Worm (Caenorhabditis elegans) whole organism, late embryonic: ENCODE data around the gene spsb-1.

Experiments used
- C38D4.7 ChIP-seq: fragments of 200-800 bp; sonication (Bioruptor generic); optimal IDR thresholded peaks from 2 replicates; lab custom pipeline; 2018; ENCODE audit warnings: mild to moderate bottlenecking, missing genetic modification characterization, moderate library complexity, missing compliant biosample characterization
- F13H6.1 ChIP-seq: sonication (generic microtip); optimal IDR thresholded peaks from 2 replicates; lab custom pipeline; 2016; ENCODE audit warnings: missing genetic modification characterization, missing compliant biosample characterization
- Y22D7AL.16 ChIP-seq: sonication (generic microtip); optimal IDR thresholded peaks from 2 replicates; lab custom pipeline; 2016; ENCODE audit warnings: missing genetic modification characterization, missing compliant biosample characterization
- ahr-1 ChIP-seq: sonication (generic microtip); optimal IDR thresholded peaks from 2 replicates; lab custom pipeline; 2016; ENCODE audit warnings: missing genetic modification characterization, missing compliant biosample characterization
- ama-1 ChIP-seq: fragments of 150-350 bp; optimal IDR thresholded peaks from 2 replicates; lab custom pipeline; 2014
- ceh-14 ChIP-seq: sonication (generic microtip); optimal IDR thresholded peaks from 2 replicates; lab custom pipeline; 2016; ENCODE audit warnings: missing genotype, missing genetic modification characterization, missing compliant biosample characterization
- ceh-18 ChIP-seq: sonication (generic microtip); optimal IDR thresholded peaks from 2 replicates; lab custom pipeline; 2016; ENCODE audit warnings: missing genetic modification characterization, missing compliant biosample characterization
- ceh-19 ChIP-seq: fragments of 200-800 bp; sonication (Bioruptor generic); optimal IDR thresholded peaks from 2 replicates; lab custom pipeline; 2018; ENCODE audit warnings: mild to moderate bottlenecking, missing genetic modification characterization, missing compliant biosample characterization
- ceh-2 ChIP-seq: sonication (generic microtip); optimal IDR thresholded peaks from 2 replicates; lab custom pipeline; 2016; ENCODE audit warnings: missing genotype, missing genetic modification characterization, missing compliant biosample characterization
- ceh-30 ChIP-seq: fragments of 150-350 bp; optimal IDR thresholded peaks from 2 replicates; lab custom pipeline; 2014; ENCODE audit warnings: missing biosample characterization, missing genetic modification characterization
- ceh-31 ChIP-seq: sonication (generic microtip); optimal IDR thresholded peaks from 2 replicates; lab custom pipeline; 2016; ENCODE audit warnings: missing genetic modification characterization, missing compliant biosample characterization
- ceh-34 ChIP-seq: sonication (generic microtip); optimal IDR thresholded peaks from 2 replicates; lab custom pipeline; 2016; ENCODE audit warnings: mild to moderate bottlenecking, missing genetic modification characterization, missing compliant biosample characterization
- ceh-45 ChIP-seq: fragments of 200-800 bp; sonication (Bioruptor generic); IDR thresholded peaks from 2 replicates; pipeline ENCODE4 v1.3.6; 2022; ENCODE audit warnings: missing genetic modification reagents, missing genetic modification characterization, missing compliant biosample characterization
- ceh-6 ChIP-seq: fragments of 200-800 bp; sonication (Bioruptor generic); optimal IDR thresholded peaks from 2 replicates; lab custom pipeline; 2018; ENCODE audit warnings: mild to moderate bottlenecking, missing genetic modification characterization, missing compliant biosample characterization
- che-1 ChIP-seq: sonication (generic microtip); optimal IDR thresholded peaks from 2 replicates; lab custom pipeline; 2016; ENCODE audit warnings: mild to moderate bottlenecking, missing genetic modification characterization, missing compliant biosample characterization
- elt-4 ChIP-seq: sonication (generic microtip); optimal IDR thresholded peaks from 2 replicates; lab custom pipeline; 2016; ENCODE audit warnings: missing genetic modification characterization, missing compliant biosample characterization
- eyg-1 ChIP-seq: sonication (generic microtip); optimal IDR thresholded peaks from 2 replicates; lab custom pipeline; 2016; ENCODE audit warnings: missing genotype, missing genetic modification characterization, missing compliant biosample characterization
- fkh-10 ChIP-seq: fragments of 150-350 bp; optimal IDR thresholded peaks from 2 replicates; lab custom pipeline; 2014; ENCODE audit warnings: missing biosample characterization, missing genetic modification reagents, missing genetic modification characterization
- fkh-6 ChIP-seq: sonication (generic microtip); optimal IDR thresholded peaks from 2 replicates; lab custom pipeline; 2016; ENCODE audit warnings: missing genetic modification characterization, missing compliant biosample characterization
- hlh-15 ChIP-seq: sonication (generic microtip); optimal IDR thresholded peaks from 2 replicates; lab custom pipeline; 2016; ENCODE audit warnings: missing genetic modification characterization, missing compliant biosample characterization
- hlh-30 ChIP-seq: sonication (generic microtip); optimal IDR thresholded peaks from 2 replicates; lab custom pipeline; 2017; ENCODE audit warnings: antibody characterized with exemption, missing genetic modification characterization, missing compliant biosample characterization; ENCODE audit not compliant: insufficient read depth
- hlh-8 ChIP-seq: sonication (generic microtip); optimal IDR thresholded peaks from 2 replicates; lab custom pipeline; 2016; ENCODE audit warnings: missing genotype, missing genetic modification characterization, missing compliant biosample characterization
- lim-6 ChIP-seq: sonication (generic microtip); optimal IDR thresholded peaks from 2 replicates; lab custom pipeline; 2016; ENCODE audit warnings: missing genetic modification characterization, missing compliant biosample characterization
- madf-2 ChIP-seq: sonication (generic microtip); optimal IDR thresholded peaks from 2 replicates; lab custom pipeline; 2017; ENCODE audit warnings: missing genetic modification characterization, missing compliant biosample characterization
- nfya-1 ChIP-seq: sonication (generic microtip); optimal IDR thresholded peaks from 2 replicates; lab custom pipeline; 2017; ENCODE audit warnings: missing genetic modification characterization, mild to moderate bottlenecking, missing compliant biosample characterization, antibody characterized with exemption, moderate library complexity
- nhr-11 ChIP-seq: fragments of 150-350 bp; optimal IDR thresholded peaks from 2 replicates; lab custom pipeline; 2014; ENCODE audit warnings: missing biosample characterization, missing genetic modification characterization
- npax-4 ChIP-seq: sonication (generic microtip); optimal IDR thresholded peaks from 2 replicates; lab custom pipeline; 2016; ENCODE audit warnings: missing genetic modification characterization, missing compliant biosample characterization
- pat-9 ChIP-seq: fragments of 200-800 bp; sonication (Bioruptor generic); optimal IDR thresholded peaks from 2 replicates; lab custom pipeline; 2018; ENCODE audit warnings: mild to moderate bottlenecking, missing genetic modification characterization, moderate library complexity, missing compliant biosample characterization
- pax-1 ChIP-seq: fragments of 150-350 bp; optimal IDR thresholded peaks from 2 replicates; lab custom pipeline; 2014; ENCODE audit warnings: missing biosample characterization, missing genetic modification characterization
- pha-2 ChIP-seq: sonication (generic microtip); optimal IDR thresholded peaks from 2 replicates; lab custom pipeline; 2017; ENCODE audit warnings: mild to moderate bottlenecking, missing genetic modification characterization, missing compliant biosample characterization
- pha-4 ChIP-seq: fragments of 150-350 bp; optimal IDR thresholded peaks from 2 replicates; lab custom pipeline; 2018; ENCODE audit warnings: missing biosample characterization, missing genetic modification reagents, missing genetic modification characterization
- pqm-1 ChIP-seq: sonication (generic microtip); optimal IDR thresholded peaks from 2 replicates; lab custom pipeline; 2016; ENCODE audit warnings: missing genetic modification characterization, missing compliant biosample characterization
- ref-2 ChIP-seq: sonication (generic microtip); optimal IDR thresholded peaks from 2 replicates; lab custom pipeline; 2016; ENCODE audit warnings: missing genetic modification characterization, missing compliant biosample characterization
- sdc-2 ChIP-seq: sonication (generic microtip); optimal IDR thresholded peaks from 2 replicates; lab custom pipeline; 2016; ENCODE audit warnings: missing genotype, missing genetic modification characterization, missing compliant biosample characterization
- sox-2 ChIP-seq: fragments of 200-800 bp; sonication (Bioruptor generic); IDR thresholded peaks from 2 replicates; pipeline ENCODE4 v1.3.6; 2022; ENCODE audit warnings: missing genetic modification reagents, missing genetic modification characterization, missing compliant biosample characterization
- sox-4 ChIP-seq: sonication (generic microtip); optimal IDR thresholded peaks from 2 replicates; lab custom pipeline; 2017; ENCODE audit warnings: mild to moderate bottlenecking, missing genetic modification characterization, inconsistent platforms, missing compliant biosample characterization
- tbx-2 ChIP-seq: sonication (generic microtip); optimal IDR thresholded peaks from 2 replicates; lab custom pipeline; 2016; ENCODE audit warnings: missing genetic modification characterization, missing compliant biosample characterization
- ttx-3 ChIP-seq: sonication (generic microtip); optimal IDR thresholded peaks from 2 replicates; lab custom pipeline; 2016; ENCODE audit warnings: missing genetic modification reagents, missing genetic modification characterization, missing compliant biosample characterization
- unc-42 ChIP-seq: sonication (generic microtip); optimal IDR thresholded peaks from 2 replicates; lab custom pipeline; 2016; ENCODE audit warnings: missing genotype, missing genetic modification characterization, missing compliant biosample characterization
- ztf-16 ChIP-seq: sonication (generic microtip); optimal IDR thresholded peaks from 2 replicates; lab custom pipeline; 2017; ENCODE audit warnings: missing genetic modification characterization, missing compliant biosample characterization

Gene spsb-1

DNA sequence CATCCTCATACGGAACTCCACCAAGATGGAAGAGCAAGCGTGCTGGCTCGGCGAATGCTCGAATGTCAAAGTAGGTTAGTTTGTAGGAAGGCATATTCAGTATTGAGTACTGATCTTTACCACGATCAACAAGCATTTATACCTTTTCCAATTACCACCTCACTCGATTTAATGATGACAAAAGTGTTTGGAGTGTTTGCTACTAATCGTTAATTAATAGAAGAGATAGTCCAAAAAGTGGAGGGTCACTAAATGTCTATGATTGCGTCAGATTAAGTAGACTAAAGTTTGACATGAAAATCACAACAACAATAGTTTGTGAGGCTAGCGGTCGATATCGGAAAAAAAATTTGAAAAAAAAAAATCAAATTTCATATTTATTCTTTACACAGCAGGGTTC lies 13.4 kb upstream of the spsb-1 start, which contains the start of gene gst-34:
gst-34 (minus strand) TSS at position 101 of the 400 bp plus-strand sequence.
- TF ChIP-seq pat-9 (tag; lab: Kevin White, UChicago) (no peak), elt-4 (tag; lab: Kevin White, UChicago) (no peak), hlh-8 (no peak), ztf-16 (tag; lab: Kevin White, UChicago) (no peak), ahr-1 (no peak), unc-42 (tag; lab: Kevin White, UChicago) (no peak), fkh-10 (GFP tag; lab: Kevin White, UChicago) (no peak), fkh-6 (tag; lab: Kevin White, UChicago) (no peak), Y22D7AL.16 (tag; lab: Kevin White, UChicago) (no peak), C38D4.7 (no peak)

DNA sequence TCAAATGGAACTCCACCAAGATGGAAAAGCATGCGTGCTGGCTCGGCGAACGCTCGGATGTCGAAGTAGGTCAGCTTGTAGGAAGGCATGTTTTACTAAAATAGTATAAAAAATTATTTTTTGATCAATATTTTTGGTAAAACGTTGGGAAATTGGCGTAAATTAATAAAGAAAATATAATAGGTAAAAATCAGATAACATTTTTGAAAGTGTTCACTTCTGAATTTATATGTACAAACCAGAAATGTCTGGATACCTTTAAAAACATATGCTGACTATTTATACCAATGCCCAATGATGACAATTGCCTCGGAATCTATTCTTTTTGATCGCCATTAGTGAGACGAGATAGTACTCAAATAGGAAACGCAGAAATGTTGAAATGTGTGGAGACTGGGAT lies 11.2 kb upstream of the spsb-1 start, which contains the start of gene gst-35:
gst-35 (minus strand) TSS at position 101 of the 400 bp plus-strand sequence.
- TF ChIP-seq ceh-30 (tag; lab: Kevin White, UChicago), result no peak

DNA sequence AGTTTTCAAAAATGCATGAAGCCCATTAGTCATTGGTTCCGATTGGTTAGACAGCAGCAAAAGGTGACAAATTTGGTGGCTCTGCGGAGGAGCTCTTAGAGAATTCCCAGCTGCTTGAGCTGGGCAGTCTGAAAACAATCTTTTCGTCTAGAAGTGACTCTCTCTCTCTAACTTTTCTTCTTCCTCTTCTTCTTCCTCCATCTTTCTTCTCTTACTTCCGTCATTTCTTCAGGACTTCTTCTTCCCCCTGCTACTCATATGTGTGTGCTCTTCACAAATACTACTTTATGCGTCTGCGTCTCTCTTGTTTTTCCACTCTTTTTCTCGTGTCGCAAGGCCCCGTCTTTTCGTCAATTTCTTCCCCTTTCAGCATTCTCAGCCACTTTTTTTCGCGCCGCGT lies 6.6 kb upstream of the spsb-1 start:
- TF ChIP-seq lim-6 (no peak), ceh-31 (tag; lab: Kevin White, UChicago) (peak; percentile 15), nfya-1 (tag; lab: Kevin White, UChicago) (peak; percentile 6), unc-42 (tag; lab: Kevin White, UChicago) (peak; percentile 60)

DNA sequence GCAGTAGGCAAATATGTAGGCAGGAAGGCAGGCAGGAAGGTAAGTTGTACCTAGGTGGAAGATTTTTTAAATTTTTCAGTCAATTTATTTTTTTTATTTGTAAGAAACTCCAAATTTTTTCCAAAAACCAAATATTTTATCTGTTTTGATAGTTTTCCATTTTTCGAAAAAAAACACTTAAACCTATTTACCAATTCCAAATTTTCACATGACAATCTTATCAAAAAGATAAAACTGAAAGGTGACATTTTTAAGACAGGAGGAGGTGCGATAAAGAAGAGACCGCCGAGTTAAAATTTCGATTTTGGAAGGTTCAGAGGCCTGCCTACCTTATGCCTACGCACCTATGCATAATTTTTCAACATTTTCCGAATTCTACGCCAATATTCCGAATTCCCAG lies 5.6 kb upstream of the spsb-1 start:
- TF ChIP-seq Y22D7AL.16 (tag; lab: Kevin White, UChicago), result no peak
- no peak for TF ChIP-seq hlh-8
- no peak for TF ChIP-seq pha-2 (tag; lab: Kevin White, UChicago)
- TF ChIP-seq elt-4 (tag; lab: Kevin White, UChicago), result no peak
- TF ChIP-seq F13H6.1 (tag; lab: Kevin White, UChicago), result no peak
- TF ChIP-seq npax-4 (tag; lab: Kevin White, UChicago), result no peak
- no peak for TF ChIP-seq nhr-11 (tag; lab: Kevin White, UChicago)
- TF ChIP-seq fkh-6 (tag; lab: Kevin White, UChicago), result no peak
- no peak for TF ChIP-seq ceh-14 (tag; lab: Kevin White, UChicago)
- no peak for TF ChIP-seq sox-2 (GFP tag; lab: Robert Waterston, UW)
- TF ChIP-seq che-1, result no peak
- TF ChIP-seq ceh-18 (tag; lab: Kevin White, UChicago), result no peak
- no peak for TF ChIP-seq sox-4
- no peak for TF ChIP-seq ceh-6
- no peak for TF ChIP-seq fkh-10 (GFP tag; lab: Kevin White, UChicago)
- TF ChIP-seq pqm-1 (tag; lab: Kevin White, UChicago), result no peak
- TF ChIP-seq pat-9 (tag; lab: Kevin White, UChicago), result no peak

DNA sequence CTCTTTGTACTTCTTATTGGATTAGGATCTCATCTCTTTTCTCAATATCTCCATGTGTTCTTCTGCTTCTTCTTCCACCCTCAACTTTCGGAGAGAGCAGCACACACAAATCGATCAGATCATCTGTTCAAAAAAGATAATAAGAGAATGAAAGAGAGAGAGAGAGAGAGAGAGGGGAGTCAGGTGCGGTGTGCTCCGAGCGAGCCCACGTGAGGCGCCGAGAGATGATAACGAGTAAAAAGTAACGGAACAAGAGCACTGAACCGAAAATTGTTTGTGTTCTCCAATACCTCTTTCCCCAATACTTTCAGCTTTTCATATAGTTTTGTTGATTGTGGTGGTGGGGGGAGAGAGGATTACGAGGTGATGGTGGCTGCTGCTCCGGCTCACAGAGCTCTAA lies 2.6 kb upstream of the spsb-1 start:
- TF ChIP-seq hlh-30 (tag; lab: Kevin White, UChicago) (peak; percentile 36), sox-2 (GFP tag; lab: Robert Waterston, UW) (no peak), ceh-18 (tag; lab: Kevin White, UChicago) (peak; percentile 63)

DNA sequence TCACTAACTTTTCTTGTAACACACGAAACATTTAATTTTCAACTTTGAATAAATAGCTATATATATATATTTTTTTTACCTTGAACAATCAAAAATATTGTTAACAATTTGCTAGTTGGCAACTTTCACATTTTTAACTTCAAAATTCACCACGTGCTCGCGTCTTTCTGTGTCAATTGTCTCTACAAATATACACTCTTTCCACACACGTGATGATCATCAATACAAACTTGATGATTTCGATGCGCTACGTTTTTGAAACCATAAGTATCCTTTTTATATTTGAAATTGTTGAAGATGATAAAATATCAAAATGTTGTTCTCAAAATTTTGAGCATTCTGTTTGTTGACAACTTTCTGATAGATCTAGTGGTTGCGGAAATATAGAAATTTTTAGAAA lies 1.2 kb upstream of the spsb-1 start:
- no peak for TF ChIP-seq ttx-3 (tag; lab: Kevin White, UChicago)
- TF ChIP-seq npax-4 (tag; lab: Kevin White, UChicago), result no peak
- no peak for TF ChIP-seq hlh-15 (tag; lab: Kevin White, UChicago)
- no peak for TF ChIP-seq ceh-45
- no peak for TF ChIP-seq fkh-10 (GFP tag; lab: Kevin White, UChicago)
- no peak for TF ChIP-seq tbx-2 (tag; lab: Kevin White, UChicago)
- TF ChIP-seq ceh-2 (tag; lab: Kevin White, UChicago), result no peak
- no peak for TF ChIP-seq ref-2 (tag; lab: Kevin White, UChicago)
- no peak for TF ChIP-seq Y22D7AL.16 (tag; lab: Kevin White, UChicago)
- no peak for TF ChIP-seq ceh-19 (GFP tag; lab: Kevin White, UChicago)
- no peak for TF ChIP-seq pha-4
- TF ChIP-seq sox-2 (GFP tag; lab: Robert Waterston, UW), result no peak
- no peak for TF ChIP-seq madf-2 (tag; lab: Kevin White, UChicago)
- TF ChIP-seq sdc-2 (tag; lab: Kevin White, UChicago), result no peak
- TF ChIP-seq ceh-34 (tag; lab: Kevin White, UChicago), result no peak
- no peak for TF ChIP-seq ztf-16 (tag; lab: Kevin White, UChicago)
- no peak for TF ChIP-seq pat-9 (tag; lab: Kevin White, UChicago)
- TF ChIP-seq eyg-1, result no peak
- no peak for TF ChIP-seq ama-1 (lab: Kevin White, UChicago)
- TF ChIP-seq pax-1 (tag; lab: Kevin White, UChicago), result no peak
